Fruit fly (Drosophila melanogaster): Measurements from ENCODE around the gene CG7290.

Gene CG7290

DNA sequence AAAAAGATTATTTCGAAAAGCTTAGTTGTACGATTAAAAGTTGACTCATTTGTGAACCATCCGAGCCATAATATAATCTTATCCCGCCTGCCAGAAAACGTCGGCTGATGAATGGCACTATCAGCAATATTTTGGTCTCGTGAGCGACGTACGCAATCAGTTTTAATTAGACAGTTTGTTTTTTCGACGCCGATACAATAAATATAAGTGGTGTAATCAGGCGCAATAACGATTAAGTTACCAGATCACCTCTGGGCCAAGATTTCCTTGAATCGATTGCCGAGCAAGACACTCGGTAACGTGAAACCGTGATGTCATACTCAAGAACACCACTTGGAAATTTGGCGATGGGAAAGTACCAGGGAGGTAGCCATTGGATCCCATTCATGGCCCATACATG, 3.2 kb upstream of the CG7290 start (continued):
- TF ChIP-seq CG3847 (GFP tag; IDR thresholded peaks at IDR 0.05), result no peak
- no peak for TF ChIP-seq CG12071 (GFP tag; optimal IDR thresholded peaks at IDR 0.05)
- peak; percentile 98 for TF ChIP-seq mirr (GFP tag; optimal IDR thresholded peaks at IDR 0.05)
- TF ChIP-seq Fer1 (GFP tag; optimal IDR thresholded peaks at IDR 0.05), result peak; percentile 3
- no peak for TF ChIP-seq CG10431 (GFP tag; optimal IDR thresholded peaks at IDR 0.05)
- TF ChIP-seq CG34376 (GFP tag; optimal IDR thresholded peaks at IDR 0.05), result peak; percentile 90
- TF ChIP-seq BtbVII (GFP tag; optimal IDR thresholded peaks at IDR 0.05), result peak; percentile 23
- peak; percentile 84 for TF ChIP-seq sd (tag; optimal IDR thresholded peaks at IDR 0.05)
- TF ChIP-seq CG3281 (GFP tag; optimal IDR thresholded peaks at IDR 0.05), result no peak
- TF ChIP-seq Hey (tag; optimal IDR thresholded peaks at IDR 0.05), result peak; percentile 75
- TF ChIP-seq cwo (GFP tag; optimal IDR thresholded peaks at IDR 0.05), result peak; percentile 99
- peak; percentile 24 for TF ChIP-seq CG18599 (GFP tag; optimal IDR thresholded peaks at IDR 0.05)
- no peak for TF ChIP-seq CG10959 (GFP tag; IDR thresholded peaks at IDR 0.05)
- peak; percentile 9 for TF ChIP-seq HmgZ (tag; optimal IDR thresholded peaks at IDR 0.05)
- peak; percentile 90 for TF ChIP-seq sug (tag; optimal IDR thresholded peaks at IDR 0.05)
- no peak for TF ChIP-seq CG12769 (tag; optimal IDR thresholded peaks at IDR 0.05)
- peak; percentile 70; the same call in 1 of the 2 replicates for TF ChIP-seq Lim3 (GFP tag; IDR thresholded peaks at IDR 0.05)
- no peak for TF ChIP-seq D (optimal IDR thresholded peaks at IDR 0.05)
- no peak for TF ChIP-seq D (GFP tag; optimal IDR thresholded peaks at IDR 0.05)
- TF ChIP-seq salm (tag; optimal IDR thresholded peaks at IDR 0.05), result peak; percentile 34
- TF ChIP-seq CG7786 (GFP tag; optimal IDR thresholded peaks at IDR 0.05), result no peak

DNA sequence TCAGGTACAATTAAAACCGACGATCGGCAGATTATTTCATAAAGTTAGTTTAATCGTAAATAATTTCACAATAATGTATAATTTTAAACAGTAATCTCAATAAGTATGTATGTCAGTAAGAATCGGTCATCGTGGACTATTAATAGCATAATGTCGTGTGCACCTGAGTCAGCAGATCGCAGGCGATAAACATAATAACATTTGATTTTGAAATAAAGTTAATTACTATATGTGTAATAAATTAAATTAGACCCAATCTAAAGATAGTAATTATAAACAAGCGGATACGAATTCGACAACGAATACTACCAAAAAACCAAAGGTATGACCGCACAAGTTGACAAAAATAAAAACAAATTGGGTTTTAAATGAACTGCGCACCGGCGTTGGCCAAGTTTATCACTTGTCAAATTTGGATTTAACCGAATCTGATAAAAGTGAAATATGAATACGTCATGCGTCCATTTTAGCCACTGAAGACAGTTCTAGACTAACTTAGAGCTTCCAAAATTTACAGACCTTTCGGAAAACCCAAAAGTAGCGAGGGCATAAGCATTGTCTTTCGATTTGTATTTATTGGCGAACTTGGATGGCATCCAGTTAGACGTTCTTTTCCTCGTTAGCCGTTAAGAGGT, 1.2 kb upstream of the CG7290 start, which contains the start of gene CG6996:
Gene CG6996, plus strand, starts transcription at position 585 of the 635 bp plus-strand sequence.
- TF ChIP-seq her (GFP tag; optimal IDR thresholded peaks at IDR 0.05), result no peak
- TF ChIP-seq sens (GFP tag), result peak; percentile 11
- TF ChIP-seq exex (tag; optimal IDR thresholded peaks at IDR 0.05), result peak; percentile 79
- no peak for TF ChIP-seq CG4328 (GFP tag; optimal IDR thresholded peaks at IDR 0.05)
- no peak for TF ChIP-seq Dbx (GFP tag; IDR thresholded peaks at IDR 0.05)
- no peak for TF ChIP-seq Ets97D (GFP tag; optimal IDR thresholded peaks at IDR 0.05)
- TF ChIP-seq grn (GFP tag; optimal IDR thresholded peaks at IDR 0.05), result peak; percentile 20

DNA sequence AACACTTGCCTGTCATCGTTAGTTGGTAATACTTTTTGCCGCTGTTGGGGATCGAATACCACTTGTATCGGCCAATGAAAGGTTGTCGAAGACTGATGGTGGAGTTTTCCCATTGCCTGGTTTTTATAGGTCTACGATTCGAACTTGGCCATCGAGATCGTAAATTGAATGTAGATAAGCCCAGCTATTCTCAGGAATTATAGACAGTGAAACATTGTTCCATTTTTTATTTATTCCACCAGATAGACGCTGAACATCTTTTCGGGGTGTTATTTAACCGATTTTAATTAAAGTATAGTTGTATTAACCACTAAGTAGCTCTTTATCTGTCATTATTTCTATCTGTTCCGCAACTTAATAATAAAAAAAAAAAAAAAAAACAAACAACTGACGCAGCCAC, 2.3 kb downstream of the CG7290 start, which contains the start of gene CG7298:
Gene CG7298, minus strand, starts transcription at position 101 of the 400 bp plus-strand sequence.
- TF ChIP-seq ftz-f1 (GFP tag; optimal IDR thresholded peaks at IDR 0.05) (no peak), tio (GFP tag; optimal IDR thresholded peaks at IDR 0.05) (no peak), pfk (GFP tag; optimal IDR thresholded peaks at IDR 0.05) (peak; percentile 30), exex (tag; optimal IDR thresholded peaks at IDR 0.05) (peak; percentile 63)

DNA sequence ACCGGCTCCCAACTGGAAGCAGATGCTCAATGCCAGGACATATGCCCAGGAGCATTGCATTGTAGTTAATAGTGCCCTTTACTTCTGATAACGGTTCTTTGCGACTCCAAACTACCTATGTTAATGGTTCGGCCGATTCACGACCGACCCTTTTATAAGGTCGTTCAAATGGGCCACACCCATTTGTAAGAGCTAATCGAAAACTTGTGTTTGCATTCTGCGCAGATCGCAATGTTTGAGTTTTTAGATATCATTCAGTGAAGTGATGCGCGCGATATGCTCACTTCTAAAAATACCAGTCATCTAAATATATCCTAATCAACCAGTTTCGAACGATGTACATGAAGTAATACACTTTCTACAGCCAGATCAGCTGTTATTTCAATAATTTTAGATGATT, 4.3 kb downstream of the CG7290 start, which contains the start of gene obst-F:
Gene obst-F, minus strand, starts transcription at position 101 of the 400 bp plus-strand sequence.
- TF ChIP-seq Blimp-1 (GFP tag; optimal IDR thresholded peaks at IDR 0.05) (no peak), zfh2 (GFP tag; optimal IDR thresholded peaks at IDR 0.05) (no peak), CG11247 (GFP tag; IDR thresholded peaks at IDR 0.05) (no peak), CG1233 (GFP tag; optimal IDR thresholded peaks at IDR 0.05) (no peak)

Data from whole organism, embryonic.